Worm (Caenorhabditis elegans): Measurements from ENCODE around the gene K08D12.8.

ce11 chrIV:1725888-1726287, at the start of gene K08D12.8:
- no peak for TF ChIP-seq dao-5 (tag; optimal IDR thresholded peaks at IDR 0.05)
- no peak for TF ChIP-seq W03F9.2 (tag; optimal IDR thresholded peaks at IDR 0.05)

All from whole organism, L4/young adult.